Fruit fly (Drosophila melanogaster) whole organism, embryonic: ENCODE results near the gene lab.
A peak's percentile ranks its signal among the peaks of the same experiment; 100 is the strongest.

Experiments
- BEAF-32 ChIP-seq: fragments of 200-800 bp; sonication (Bioruptor generic); optimal IDR thresholded peaks from 3 replicates; lab custom pipeline; 2017; ENCODE audit warnings: missing biosample characterization, missing genetic modification characterization, mild to moderate bottlenecking, moderate library complexity, missing genetic modification reagents
- CG10267 ChIP-seq: fragments of 200-800 bp; sonication (Bioruptor generic); optimal IDR thresholded peaks from 2 replicates; lab custom pipeline; 2018; ENCODE audit warnings: missing biosample characterization, mild to moderate bottlenecking, missing genetic modification characterization, moderate library complexity
- CG10431 ChIP-seq: fragments of 200-800 bp; sonication (Bioruptor generic); optimal IDR thresholded peaks from 3 replicates; lab custom pipeline; 2018; ENCODE audit warnings: missing biosample characterization, mild to moderate bottlenecking, missing genetic modification characterization
- CG10979 ChIP-seq: fragments of 200-800 bp; sonication (Bioruptor generic); optimal IDR thresholded peaks from 2 replicates; lab custom pipeline; 2018; ENCODE audit warnings: missing biosample characterization, mild to moderate bottlenecking, missing genetic modification characterization, moderate library complexity
- CG12942 ChIP-seq: fragments of 200-800 bp; sonication (Bioruptor generic); optimal IDR thresholded peaks from 3 replicates; lab custom pipeline; 2016; ENCODE audit warnings: missing biosample characterization, missing genetic modification characterization
- CG15011 ChIP-seq: fragments of 200-800 bp; sonication (Bioruptor generic); optimal IDR thresholded peaks from 3 replicates; lab custom pipeline; 2018; ENCODE audit warnings: missing biosample characterization, mild to moderate bottlenecking, missing genetic modification characterization
- CG1529 ChIP-seq: fragments of 200-800 bp; sonication (Bioruptor generic); optimal IDR thresholded peaks from 3 replicates; lab custom pipeline; 2018; ENCODE audit warnings: missing biosample characterization, missing genetic modification characterization
- CG1603 ChIP-seq: fragments of 200-800 bp; sonication (Bioruptor generic); optimal IDR thresholded peaks from 2 replicates; lab custom pipeline; 2019; ENCODE audit warnings: missing biosample characterization, mild to moderate bottlenecking, missing genetic modification characterization, moderate library complexity
- CG17361 ChIP-seq: fragments of 200-800 bp; sonication (Bioruptor generic); IDR thresholded peaks from 3 replicates; pipeline ENCODE4 v1.3.6; 2022; ENCODE audit warnings: missing biosample characterization, missing genetic modification characterization
- CG18011 ChIP-seq: fragments of 200-800 bp; sonication (Bioruptor generic); optimal IDR thresholded peaks from 2 replicates; lab custom pipeline; 2017; ENCODE audit warnings: missing biosample characterization, missing genetic modification characterization, mild to moderate bottlenecking, moderate library complexity, missing genotype
- CG18476 ChIP-seq: fragments of 200-800 bp; sonication (Bioruptor generic); optimal IDR thresholded peaks from 2 replicates; lab custom pipeline; 2016; ENCODE audit warnings: missing biosample characterization, mild to moderate bottlenecking, missing genetic modification characterization
- CG2120 ChIP-seq: fragments of 200-800 bp; sonication (Bioruptor generic); optimal IDR thresholded peaks from 3 replicates; lab custom pipeline; 2016; ENCODE audit warnings: missing biosample characterization, missing genetic modification characterization
- CG2199 ChIP-seq: fragments of 200-800 bp; sonication (Bioruptor generic); IDR thresholded peaks from 3 replicates; pipeline ENCODE4 v1.3.6; 2022; ENCODE audit warnings: missing biosample characterization, missing genetic modification characterization
- CG4424 ChIP-seq: fragments of 200-800 bp; sonication (Bioruptor generic); optimal IDR thresholded peaks from 3 replicates; lab custom pipeline; 2016; ENCODE audit warnings: missing biosample characterization, missing genetic modification characterization
- CG4707 ChIP-seq: fragments of 200-800 bp; sonication (Bioruptor generic); optimal IDR thresholded peaks from 2 replicates; lab custom pipeline; 2018; ENCODE audit warnings: missing biosample characterization, mild to moderate bottlenecking, missing genetic modification characterization, moderate library complexity
- CG5245 ChIP-seq: fragments of 200-800 bp; sonication (Bioruptor generic); optimal IDR thresholded peaks from 3 replicates; lab custom pipeline; 2016; ENCODE audit warnings: missing biosample characterization, missing genetic modification characterization
- CG8290 ChIP-seq, 3 experiments: fragments of 200-800 bp; sonication (Bioruptor generic); optimal IDR thresholded peaks; 2 replicates each; lab custom pipeline; 2016 to 2019; ENCODE audit warnings: missing biosample characterization in 3 of 3, missing genetic modification characterization in 3 of 3, mild to moderate bottlenecking in 2 of 3, moderate library complexity in 1 of 3
- CG8924 ChIP-seq: fragments of 200-800 bp; optimal IDR thresholded peaks from 3 replicates; lab custom pipeline; 2019; ENCODE audit warnings: missing biosample characterization, mild to moderate bottlenecking, missing genetic modification characterization, moderate library complexity
- CTCF ChIP-seq: fragments of 200-800 bp; sonication (Bioruptor generic); optimal IDR thresholded peaks from 2 replicates; lab custom pipeline; 2017; ENCODE audit warnings: missing biosample characterization, mild to moderate bottlenecking, missing genetic modification characterization, moderate library complexity
- Camta ChIP-seq: fragments of 200-800 bp; sonication (Bioruptor generic); optimal IDR thresholded peaks from 2 replicates; lab custom pipeline; 2016; ENCODE audit warnings: missing biosample characterization, missing genetic modification characterization
- CrebB ChIP-seq: fragments of 200-800 bp; sonication (Bioruptor generic); optimal IDR thresholded peaks from 3 replicates; lab custom pipeline; 2018; ENCODE audit warnings: missing biosample characterization, mild to moderate bottlenecking, missing genetic modification characterization
- Dad ChIP-seq: fragments of 200-800 bp; sonication (Bioruptor generic); optimal IDR thresholded peaks from 3 replicates; lab custom pipeline; 2016; ENCODE audit warnings: missing biosample characterization, missing genetic modification characterization
- Dbx ChIP-seq: fragments of 200-800 bp; sonication (Bioruptor generic); IDR thresholded peaks from 3 replicates; pipeline ENCODE4 v1.3.6; 2022; ENCODE audit warnings: missing biosample characterization, missing genetic modification characterization
- Dip3 ChIP-seq: fragments of 200-800 bp; sonication (Bioruptor generic); optimal IDR thresholded peaks from 3 replicates; lab custom pipeline; 2016; ENCODE audit warnings: missing biosample characterization, missing genetic modification characterization
- Dref ChIP-seq: fragments of 200-800 bp; sonication (Bioruptor generic); IDR thresholded peaks from 2 replicates; pipeline ENCODE4 v1.3.6; 2022; ENCODE audit warnings: missing biosample characterization, missing genetic modification characterization
- GATAe ChIP-seq: fragments of 200-800 bp; sonication (Bioruptor generic); conservative IDR thresholded peaks from 2 replicates; pipeline ENCODE4 v1.3.6; 2022; ENCODE audit warnings: missing biosample characterization, missing genetic modification characterization
- HmgD ChIP-seq: fragments of 200-800 bp; sonication (Bioruptor generic); optimal IDR thresholded peaks from 3 replicates; lab custom pipeline; 2016; ENCODE audit warnings: missing biosample characterization, missing genetic modification characterization
- HmgZ ChIP-seq: fragments of 200-800 bp; sonication (Bioruptor generic); optimal IDR thresholded peaks from 2 replicates; lab custom pipeline; 2018; ENCODE audit warnings: missing biosample characterization, mild to moderate bottlenecking, missing genetic modification characterization
- Hmr ChIP-seq: fragments of 200-800 bp; sonication (Bioruptor generic); optimal IDR thresholded peaks from 3 replicates; lab custom pipeline; 2017; ENCODE audit warnings: mild to moderate bottlenecking, missing biosample characterization, missing genetic modification reagents, missing genetic modification characterization
- Kr ChIP-seq: fragments of 200-800 bp; sonication (Bioruptor generic); optimal IDR thresholded peaks from 2 replicates; lab custom pipeline; 2017; ENCODE audit warnings: missing biosample characterization, mild to moderate bottlenecking, missing genetic modification characterization
- Mad ChIP-seq: fragments of 200-800 bp; sonication (Bioruptor generic); optimal IDR thresholded peaks from 2 replicates; lab custom pipeline; 2016; ENCODE audit warnings: missing biosample characterization, missing genetic modification characterization
- Myb ChIP-seq: fragments of 200-800 bp; sonication (Bioruptor generic); optimal IDR thresholded peaks from 2 replicates; lab custom pipeline; 2016; ENCODE audit warnings: missing biosample characterization, missing genetic modification characterization
- Nf-YB ChIP-seq: fragments of 200-800 bp; sonication (Bioruptor generic); optimal IDR thresholded peaks from 3 replicates; lab custom pipeline; 2019; ENCODE audit warnings: missing biosample characterization, mild to moderate bottlenecking, missing genetic modification characterization, moderate library complexity
- NfI ChIP-seq: fragments of 200-800 bp; sonication (Bioruptor generic); optimal IDR thresholded peaks from 3 replicates; lab custom pipeline; 2018; ENCODE audit warnings: missing biosample characterization, mild to moderate bottlenecking, missing genetic modification characterization, moderate library complexity
- Sry-δ ChIP-seq: fragments of 200-800 bp; sonication (Bioruptor generic); optimal IDR thresholded peaks from 2 replicates; lab custom pipeline; 2016; ENCODE audit warnings: missing biosample characterization, missing genetic modification characterization
- amos ChIP-seq: fragments of 200-800 bp; sonication (Bioruptor generic); IDR thresholded peaks from 2 replicates; pipeline ENCODE4 v1.3.6; 2022; ENCODE audit warnings: missing biosample characterization, missing genetic modification characterization; ENCODE audit not compliant: partially characterized antibody
- ato ChIP-seq: fragments of 200-800 bp; sonication (Bioruptor generic); IDR thresholded peaks from 2 replicates; pipeline ENCODE4 v1.3.6; 2022; ENCODE audit warnings: missing biosample characterization, missing genetic modification characterization; ENCODE audit not compliant: partially characterized antibody
- chif ChIP-seq, 2 experiments: fragments of 200-800 bp; sonication (Bioruptor generic); optimal IDR thresholded peaks; 3 replicates each; lab custom pipeline; 2016; ENCODE audit warnings: missing biosample characterization in 2 of 2, missing genetic modification characterization in 2 of 2
- disco-r ChIP-seq: fragments of 200-800 bp; sonication (Bioruptor generic); optimal IDR thresholded peaks from 2 replicates; lab custom pipeline; 2016; ENCODE audit warnings: missing biosample characterization, missing genetic modification characterization
- fd96Cb ChIP-seq: fragments of 200-800 bp; sonication (Bioruptor generic); optimal IDR thresholded peaks from 2 replicates; lab custom pipeline; 2018; ENCODE audit warnings: missing biosample characterization, mild to moderate bottlenecking, missing genetic modification characterization, moderate library complexity
- fru ChIP-seq: fragments of >200 bp; optimal IDR thresholded peaks from 2 replicates; lab custom pipeline; 2017
- gfzf ChIP-seq: fragments of 200-800 bp; sonication (Bioruptor generic); optimal IDR thresholded peaks from 2 replicates; lab custom pipeline; 2016; ENCODE audit warnings: missing biosample characterization, mild to moderate bottlenecking, missing genetic modification characterization, moderate library complexity
- jumu ChIP-seq: fragments of 200-800 bp; sonication (Bioruptor generic); optimal IDR thresholded peaks from 3 replicates; lab custom pipeline; 2016; ENCODE audit warnings: missing biosample characterization, missing genetic modification characterization
- nau ChIP-seq: fragments of 200-800 bp; sonication (Bioruptor generic); optimal IDR thresholded peaks from 3 replicates; lab custom pipeline; 2017; ENCODE audit warnings: missing biosample characterization, mild to moderate bottlenecking, missing genetic modification characterization, missing genetic modification reagents
- oc ChIP-seq: fragments of 200-800 bp; sonication (Bioruptor generic); optimal IDR thresholded peaks from 2 replicates; lab custom pipeline; 2018; ENCODE audit warnings: missing biosample characterization, mild to moderate bottlenecking, missing genetic modification characterization, moderate library complexity
- pb ChIP-seq: fragments of 200-800 bp; sonication (Bioruptor generic); optimal IDR thresholded peaks from 3 replicates; lab custom pipeline; 2016; ENCODE audit warnings: missing biosample characterization, missing genetic modification characterization
- sna ChIP-seq: fragments of 200-800 bp; sonication (Bioruptor generic); IDR thresholded peaks from 2 replicates; pipeline ENCODE4 v1.3.6; 2022; ENCODE audit warnings: missing biosample characterization, missing genetic modification characterization; ENCODE audit not compliant: partially characterized antibody
- tio ChIP-seq: fragments of 200-800 bp; sonication (Bioruptor generic); optimal IDR thresholded peaks from 2 replicates; lab custom pipeline; 2017; ENCODE audit warnings: missing biosample characterization, missing genetic modification characterization, inconsistent platforms
- tna ChIP-seq: fragments of 200-800 bp; sonication (Bioruptor generic); IDR thresholded peaks from 2 replicates; pipeline ENCODE4 v1.3.6; 2022; ENCODE audit warnings: missing biosample characterization, missing genetic modification characterization; ENCODE audit not compliant: partially characterized antibody
- trem ChIP-seq: fragments of 200-800 bp; optimal IDR thresholded peaks from 3 replicates; lab custom pipeline; 2019; ENCODE audit warnings: missing biosample characterization, mild to moderate bottlenecking, missing genetic modification characterization, moderate library complexity
- vvl ChIP-seq: fragments of 200-800 bp; sonication (Bioruptor generic); IDR thresholded peaks from 2 replicates; pipeline ENCODE4 v1.3.6; 2022; ENCODE audit warnings: missing biosample characterization, missing genetic modification characterization

Gene lab

dm6 chr3R:6708858-6709257, 30.5 kb upstream of the lab start (continued):
- TF ChIP-seq Dbx = no peak
- TF ChIP-seq tna (GFP tag; lab: Robert Waterston, UW) = no peak
- peak; percentile 31 for TF ChIP-seq BEAF-32 (GFP tag; lab: Kevin White, UChicago)
- no peak for TF ChIP-seq vvl (GFP tag; lab: Robert Waterston, UW)
- no peak for TF ChIP-seq CG10979 (tag; lab: Kevin White, UChicago)
- peak in 1 of 2 experiments; percentile 15 for TF ChIP-seq chif (GFP tag; optimal IDR thresholded peaks at IDR 0.05; lab: Kevin White, UChicago)
- peak; percentile 31 for TF ChIP-seq Sry-δ
- TF ChIP-seq CG10267 (tag; lab: Kevin White, UChicago) = peak; percentile 75
- TF ChIP-seq fru = no peak
- TF ChIP-seq CG1529 (GFP tag; lab: Kevin White, UChicago) = no peak
- TF ChIP-seq Camta (GFP tag; lab: Kevin White, UChicago) = no peak
- 0 out of 3 replicates have a peak, but pooled peaks have one; percentile 22 for TF ChIP-seq CG17361 (GFP tag; lab: Robert Waterston, UW)
- peak; percentile 85 for TF ChIP-seq CTCF (GFP tag; lab: Kevin White, UChicago)
- no peak for TF ChIP-seq Nf-YB (GFP tag; lab: Kevin White, UChicago)
- no peak for TF ChIP-seq jumu (GFP tag; lab: Kevin White, UChicago)
- no peak for TF ChIP-seq Kr (GFP tag; lab: Kevin White, UChicago)
- TF ChIP-seq disco-r (GFP tag; lab: Kevin White, UChicago) = no peak
- peak; percentile 24 for TF ChIP-seq HmgZ (tag; lab: Kevin White, UChicago)
- no peak for TF ChIP-seq tio (GFP tag; lab: Kevin White, UChicago)
- no peak for TF ChIP-seq CG4707 (GFP tag; lab: Kevin White, UChicago)
- no peak; the same call in 1 of the 2 replicates for TF ChIP-seq sna (GFP tag; lab: Robert Waterston, UW)
- TF ChIP-seq Mad = no peak
- TF ChIP-seq CG18476 (GFP tag; lab: Kevin White, UChicago) = no peak
- peak; percentile 40 for TF ChIP-seq Myb (GFP tag; lab: Kevin White, UChicago)
- TF ChIP-seq Dip3 = no peak
- peak; percentile 41 for TF ChIP-seq gfzf (GFP tag; lab: Kevin White, UChicago)
- peak; percentile 48 for TF ChIP-seq amos
- no peak for TF ChIP-seq pb (GFP tag; lab: Kevin White, UChicago)
- TF ChIP-seq CG18011 (GFP tag; lab: Kevin White, UChicago) = peak; percentile 98
- peak; percentile 11 for TF ChIP-seq CG2120
- peak; percentile 50 for TF ChIP-seq Dref (GFP tag; lab: Robert Waterston, UW)
- TF ChIP-seq CG8290 (GFP tag; optimal IDR thresholded peaks at IDR 0.05; lab: Kevin White, UChicago) = peak; percentile 71
- no peak for TF ChIP-seq CG8290 (tag; optimal IDR thresholded peaks at IDR 0.05; lab: Kevin White, UChicago)
- no peak for TF ChIP-seq nau (GFP tag; lab: Kevin White, UChicago)
- no peak for TF ChIP-seq CG10431 (GFP tag; lab: Kevin White, UChicago)
- TF ChIP-seq CG12942 (GFP tag; lab: Kevin White, UChicago) = no peak
- no peak for TF ChIP-seq NfI
- TF ChIP-seq Dad (GFP tag; lab: Kevin White, UChicago) = no peak
- TF ChIP-seq CrebB = no peak
- peak; percentile 24 for TF ChIP-seq trem (tag; lab: Kevin White, UChicago)
- TF ChIP-seq HmgD (GFP tag; lab: Kevin White, UChicago) = peak; percentile 69
- TF ChIP-seq ato (GFP tag; lab: Robert Waterston, UW) = 0 out of 2 replicates have a peak, but pooled peaks have one; percentile 31
- TF ChIP-seq oc (tag; lab: Kevin White, UChicago) = peak; percentile 27
- peak; percentile 74; the same call in 1 of the 3 replicates for TF ChIP-seq CG2199 (GFP tag; lab: Robert Waterston, UW)
- TF ChIP-seq CG1603 = peak; percentile 64
- TF ChIP-seq CG15011 (GFP tag; lab: Kevin White, UChicago) = no peak
- no peak for TF ChIP-seq fd96Cb (tag; lab: Kevin White, UChicago)
- TF ChIP-seq Hmr (GFP tag; lab: Kevin White, UChicago) = peak; percentile 41
- no peak for TF ChIP-seq GATAe (GFP tag; lab: Robert Waterston, UW)
- TF ChIP-seq CG8924 (tag; lab: Kevin White, UChicago) = no peak
- no peak for TF ChIP-seq CG5245
- TF ChIP-seq CG4424 (GFP tag; lab: Kevin White, UChicago) = peak; percentile 58
